Worm (Caenorhabditis elegans): ENCODE data around the gene rpn-7.

rpn-7 gene

DNA sequence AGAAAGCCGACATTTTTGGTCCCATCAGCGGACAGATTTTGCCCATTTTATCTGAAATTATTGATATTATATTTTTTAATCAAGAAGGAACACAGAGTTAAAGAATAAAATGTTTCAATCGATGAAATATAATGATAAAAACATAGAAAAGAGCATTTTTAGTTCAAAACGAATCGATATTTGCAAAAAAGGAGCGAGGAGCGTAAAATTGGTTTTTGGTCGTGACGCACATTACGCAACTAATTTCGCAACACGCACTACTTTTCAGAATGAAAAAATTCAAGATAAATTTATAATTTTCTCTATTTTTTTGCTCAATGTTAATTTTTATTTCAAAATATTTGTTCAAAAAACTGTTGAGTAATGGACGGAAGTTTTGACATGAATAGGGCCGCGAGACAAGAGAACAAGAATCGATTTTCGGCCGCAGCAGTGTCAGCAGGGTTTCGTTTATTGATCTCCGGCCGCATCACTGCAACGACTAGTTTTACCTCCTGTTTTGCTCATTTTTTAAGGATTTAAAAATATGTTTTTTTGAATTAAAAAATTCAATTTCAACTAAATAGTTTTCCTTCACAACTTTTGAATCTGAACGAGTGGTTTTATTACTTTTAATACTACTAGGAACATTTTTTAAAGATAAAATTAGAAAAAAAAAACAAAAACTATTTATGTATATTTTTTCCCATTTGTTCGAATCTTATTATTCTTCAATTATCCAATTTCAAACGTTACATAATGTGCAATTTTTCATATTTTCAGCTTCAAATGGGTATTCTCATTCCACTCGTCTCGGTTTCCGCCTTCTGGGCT lies 4.8 kb downstream of the rpn-7 start, which contains the start of the genes F49C12.12 and vha-17 (continued):
- TF ChIP-seq lim-7 (GFP tag; IDR thresholded peaks at IDR 0.05): no peak
- TF ChIP-seq nhr-237 (tag; optimal IDR thresholded peaks at IDR 0.05): no peak
- TF ChIP-seq skn-1 (tag; optimal IDR thresholded peaks at IDR 0.05): no peak
- no peak for TF ChIP-seq lin-13 (GFP tag; optimal IDR thresholded peaks at IDR 0.05)
- peak; percentile 26; the same call in 1 of the 2 replicates for TF ChIP-seq lin-38 (GFP tag; IDR thresholded peaks at IDR 0.05)
- TF ChIP-seq hlh-30 (tag; optimal IDR thresholded peaks at IDR 0.05; ENCODE audit: insufficient read depth): peak; percentile 66
- peak; percentile 43 for TF ChIP-seq mep-1 (tag; optimal IDR thresholded peaks at IDR 0.05)
- peak; percentile 42 for TF ChIP-seq dve-1 (tag; optimal IDR thresholded peaks at IDR 0.05; ENCODE audit: insufficient read depth)
- TF ChIP-seq ceh-44 (GFP tag; IDR thresholded peaks at IDR 0.05): no peak
- no peak for TF ChIP-seq ctbp-1 (GFP tag; IDR thresholded peaks at IDR 0.05)
- TF ChIP-seq daf-12 (tag; optimal IDR thresholded peaks at IDR 0.05): no peak

DNA sequence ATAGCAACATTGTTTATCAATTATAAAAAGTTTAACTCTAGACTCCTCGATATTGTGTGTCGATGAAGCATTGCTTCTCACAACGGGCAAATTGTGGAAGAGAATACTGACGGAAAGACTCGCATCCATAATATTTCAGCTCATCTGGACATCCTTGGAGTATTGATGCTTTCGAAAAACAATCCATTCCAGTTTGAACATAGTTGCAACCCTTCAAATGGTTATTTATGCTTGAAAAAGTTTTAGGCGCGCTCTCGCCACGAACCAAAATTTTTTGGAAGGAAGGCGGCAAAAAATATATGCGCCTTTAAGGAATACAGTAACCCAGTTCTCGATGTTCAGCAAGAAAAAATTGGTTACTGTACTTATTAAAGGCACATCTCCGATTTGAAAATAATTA lies 6.1 kb downstream of the rpn-7 start:
- TF ChIP-seq mdl-1 (tag; optimal IDR thresholded peaks at IDR 0.05): no peak
- TF ChIP-seq arid-1 (GFP tag; conservative IDR thresholded peaks at IDR 0.05): 0 out of 2 replicates have a peak, but pooled peaks have one; percentile 10
- no peak for TF ChIP-seq nhr-25 (tag; optimal IDR thresholded peaks at IDR 0.05; ENCODE audit: borderline replicate concordance, insufficient read depth)
- peak; percentile 54; the same call in 1 of the 2 replicates for TF ChIP-seq T26A8.4 (GFP tag; IDR thresholded peaks at IDR 0.05)
- TF ChIP-seq lin-38 (GFP tag; IDR thresholded peaks at IDR 0.05): 0 out of 2 replicates have a peak, but pooled peaks have one; percentile 26
- TF ChIP-seq madf-9 (GFP tag; conservative IDR thresholded peaks at IDR 0.05): no peak
- TF ChIP-seq lim-7 (GFP tag; IDR thresholded peaks at IDR 0.05): no peak
- no peak for TF ChIP-seq attf-4 (tag; optimal IDR thresholded peaks at IDR 0.05)
- no peak for TF ChIP-seq lsy-2 (tag; optimal IDR thresholded peaks at IDR 0.05)
- TF ChIP-seq hlh-11 (tag; optimal IDR thresholded peaks at IDR 0.05): no peak
- TF ChIP-seq cey-2 (tag; optimal IDR thresholded peaks at IDR 0.05; ENCODE audit: borderline replicate concordance, insufficient read depth): no peak
- no peak for TF ChIP-seq saeg-2 (GFP tag; IDR thresholded peaks at IDR 0.05)
- peak; percentile 0 for TF ChIP-seq dve-1 (tag; optimal IDR thresholded peaks at IDR 0.05; ENCODE audit: insufficient read depth)
- TF ChIP-seq ztf-7 (tag; optimal IDR thresholded peaks at IDR 0.05): no peak
- no peak for TF ChIP-seq ceh-28 (tag; optimal IDR thresholded peaks at IDR 0.05)
- TF ChIP-seq ces-1 (GFP tag; optimal IDR thresholded peaks at IDR 0.05): no peak
- no peak for TF ChIP-seq hlh-30 (tag; optimal IDR thresholded peaks at IDR 0.05; ENCODE audit: insufficient read depth)
- TF ChIP-seq aha-1 (tag): no peak
- no peak for TF ChIP-seq Y5F2A.4 (GFP tag; optimal IDR thresholded peaks at IDR 0.05)
- no peak for TF ChIP-seq vab-7 (GFP tag; IDR thresholded peaks at IDR 0.05)
- TF ChIP-seq zfp-3 (GFP tag; conservative IDR thresholded peaks at IDR 0.05): no peak
- TF ChIP-seq duxl-1 (tag; optimal IDR thresholded peaks at IDR 0.05; ENCODE audit: poor library complexity): peak; percentile 41
- no peak for TF ChIP-seq tag-97 (GFP tag; IDR thresholded peaks at IDR 0.05)
- peak; percentile 6 for TF ChIP-seq gei-8 (GFP tag; optimal IDR thresholded peaks at IDR 0.05)
- peak; percentile 6 for TF ChIP-seq ama-1 (optimal IDR thresholded peaks at IDR 0.05)
- TF ChIP-seq spr-3 (GFP tag; optimal IDR thresholded peaks at IDR 0.05): no peak
- 0 out of 2 replicates have a peak, but pooled peaks have one; percentile 12 for TF ChIP-seq nhr-42 (GFP tag; IDR thresholded peaks at IDR 0.05)
- TF ChIP-seq php-3 (GFP tag; IDR thresholded peaks at IDR 0.05): 0 out of 2 replicates have a peak, but pooled peaks have one; percentile 7
- no peak for TF ChIP-seq nhr-111 (GFP tag; optimal IDR thresholded peaks at IDR 0.05)
- TF ChIP-seq lin-15B (tag; optimal IDR thresholded peaks at IDR 0.05): no peak
- TF ChIP-seq lir-3 (tag; optimal IDR thresholded peaks at IDR 0.05): no peak
- no peak for TF ChIP-seq zip-11 (GFP tag; IDR thresholded peaks at IDR 0.05)
- no peak for TF ChIP-seq unc-62 (GFP tag; optimal IDR thresholded peaks at IDR 0.05 in 1 of 2)
- TF ChIP-seq unc-62 (tag; optimal IDR thresholded peaks at IDR 0.05): no peak
- TF ChIP-seq zag-1 (tag; optimal IDR thresholded peaks at IDR 0.05): no peak
- TF ChIP-seq mxl-2 (GFP tag; conservative IDR thresholded peaks at IDR 0.05): no peak
- no peak for TF ChIP-seq madf-5 (GFP tag; IDR thresholded peaks at IDR 0.05)
- TF ChIP-seq T20F7.1 (GFP tag; optimal IDR thresholded peaks at IDR 0.05): peak; percentile 37
- no peak for TF ChIP-seq set-16 (GFP tag; IDR thresholded peaks at IDR 0.05)
- no peak for TF ChIP-seq D1046.2 (GFP tag; IDR thresholded peaks at IDR 0.05)

Measured in whole organism, L4 larva.